Fruit fly (Drosophila melanogaster) whole organism, embryonic: Measurements from ENCODE around the gene NT1.
A peak's percentile ranks its signal among the peaks of the same experiment; 100 is the strongest.

Experiments used
- Adf1 ChIP-seq: fragments of 200-800 bp; sonication (Bioruptor generic); IDR thresholded peaks from 2 replicates; pipeline ENCODE4 v1.3.6; 2022; ENCODE audit warnings: missing biosample characterization, missing genetic modification characterization
- BtbVII ChIP-seq: fragments of 200-800 bp; sonication (Bioruptor generic); optimal IDR thresholded peaks from 3 replicates; lab custom pipeline; 2017; ENCODE audit warnings: missing biosample characterization, mild to moderate bottlenecking, missing genetic modification characterization
- CG10959 ChIP-seq: fragments of 200-800 bp; sonication (Bioruptor generic); IDR thresholded peaks from 2 replicates; pipeline ENCODE4 v1.3.6; 2022; ENCODE audit warnings: missing biosample characterization, missing genetic modification characterization
- CG12299 ChIP-seq: fragments of 200-800 bp; sonication (Bioruptor generic); optimal IDR thresholded peaks from 2 replicates; lab custom pipeline; 2018; ENCODE audit warnings: missing biosample characterization, mild to moderate bottlenecking, missing genetic modification characterization
- CG15011 ChIP-seq: fragments of 200-800 bp; sonication (Bioruptor generic); optimal IDR thresholded peaks from 3 replicates; lab custom pipeline; 2018; ENCODE audit warnings: missing biosample characterization, mild to moderate bottlenecking, missing genetic modification characterization
- CG2889 ChIP-seq: fragments of 200-800 bp; sonication (Bioruptor generic); IDR thresholded peaks from 3 replicates; pipeline ENCODE4 v1.3.6; 2022; ENCODE audit warnings: missing biosample characterization, missing genetic modification characterization
- CG30020 ChIP-seq: fragments of 200-800 bp; optimal IDR thresholded peaks from 2 replicates; lab custom pipeline; 2019; ENCODE audit warnings: missing biosample characterization, mild to moderate bottlenecking, missing genetic modification characterization, moderate library complexity
- CG31365 ChIP-seq: fragments of 200-800 bp; sonication (Bioruptor generic); optimal IDR thresholded peaks from 2 replicates; lab custom pipeline; 2018; ENCODE audit warnings: missing biosample characterization, mild to moderate bottlenecking, missing genetic modification characterization
- CG5953 ChIP-seq: fragments of 200-800 bp; sonication (Bioruptor generic); IDR thresholded peaks from 2 replicates; pipeline ENCODE4 v1.3.6; 2022; ENCODE audit warnings: missing biosample characterization, missing genetic modification characterization
- CG6272 ChIP-seq: fragments of 200-800 bp; sonication (Bioruptor generic); IDR thresholded peaks from 2 replicates; pipeline ENCODE4 v1.3.6; 2022; ENCODE audit warnings: missing biosample characterization, missing genetic modification characterization
- CG7271 ChIP-seq: fragments of 200-800 bp; sonication (Bioruptor generic); optimal IDR thresholded peaks from 2 replicates; lab custom pipeline; 2018; ENCODE audit warnings: missing biosample characterization, mild to moderate bottlenecking, missing genetic modification characterization, moderate library complexity
- CG8281 ChIP-seq: fragments of 200-800 bp; sonication (Bioruptor generic); optimal IDR thresholded peaks from 2 replicates; lab custom pipeline; 2018; ENCODE audit warnings: missing biosample characterization, mild to moderate bottlenecking, missing genetic modification characterization, moderate library complexity
- CG8765 ChIP-seq: fragments of 200-800 bp; sonication (Bioruptor generic); IDR thresholded peaks from 2 replicates; pipeline ENCODE4 v1.3.6; 2022; ENCODE audit warnings: missing biosample characterization, missing genetic modification characterization
- CG9932 ChIP-seq: fragments of 200-800 bp; sonication (Bioruptor generic); IDR thresholded peaks from 2 replicates; pipeline ENCODE4 v1.3.6; 2022; ENCODE audit warnings: missing biosample characterization, missing genetic modification characterization
- Chrac-16 ChIP-seq: fragments of 200-800 bp; sonication (Bioruptor generic); optimal IDR thresholded peaks from 3 replicates; lab custom pipeline; 2016; ENCODE audit warnings: missing biosample characterization, missing genetic modification characterization
- Doc3 ChIP-seq: fragments of 200-800 bp; sonication (Bioruptor generic); IDR thresholded peaks from 3 replicates; pipeline ENCODE4 v1.3.6; 2022; ENCODE audit warnings: missing biosample characterization, missing genetic modification characterization; ENCODE audit not compliant: partially characterized antibody
- Fer1 ChIP-seq: fragments of 200-800 bp; sonication (Bioruptor generic); optimal IDR thresholded peaks from 2 replicates; lab custom pipeline; 2017; ENCODE audit warnings: missing biosample characterization, mild to moderate bottlenecking, missing genetic modification characterization
- Fer3 ChIP-seq: fragments of 200-800 bp; sonication (Bioruptor generic); optimal IDR thresholded peaks from 2 replicates; lab custom pipeline; 2018; ENCODE audit warnings: missing biosample characterization, mild to moderate bottlenecking, missing genetic modification characterization, moderate library complexity
- Hey ChIP-seq: fragments of 200-800 bp; sonication (Bioruptor generic); optimal IDR thresholded peaks from 3 replicates; lab custom pipeline; 2018; ENCODE audit warnings: missing biosample characterization, mild to moderate bottlenecking, missing genetic modification characterization
- HmgD ChIP-seq: fragments of 200-800 bp; sonication (Bioruptor generic); optimal IDR thresholded peaks from 3 replicates; lab custom pipeline; 2016; ENCODE audit warnings: missing biosample characterization, missing genetic modification characterization
- Hmx ChIP-seq: fragments of 200-800 bp; sonication (Bioruptor generic); optimal IDR thresholded peaks from 2 replicates; lab custom pipeline; 2016; ENCODE audit warnings: missing biosample characterization, missing genetic modification characterization
- NC2α ChIP-seq: fragments of 200-800 bp; sonication (Bioruptor generic); optimal IDR thresholded peaks from 2 replicates; lab custom pipeline; 2016; ENCODE audit warnings: missing biosample characterization, missing genetic modification characterization
- NC2β ChIP-seq: fragments of 200-800 bp; sonication (Bioruptor generic); optimal IDR thresholded peaks from 2 replicates; lab custom pipeline; 2016; ENCODE audit warnings: missing biosample characterization, missing genetic modification characterization
- Neu2 ChIP-seq: fragments of 200-800 bp; sonication (Bioruptor generic); optimal IDR thresholded peaks from 3 replicates; lab custom pipeline; 2016; ENCODE audit warnings: missing biosample characterization, missing genetic modification characterization, borderline replicate concordance
- Optix ChIP-seq: fragments of 200-800 bp; sonication (Bioruptor generic); IDR thresholded peaks from 3 replicates; pipeline ENCODE4 v1.3.6; 2022; ENCODE audit warnings: missing biosample characterization, missing genetic modification characterization
- Sry-β ChIP-seq: fragments of 200-800 bp; sonication (Bioruptor generic); optimal IDR thresholded peaks from 2 replicates; lab custom pipeline; 2018; ENCODE audit warnings: missing biosample characterization, mild to moderate bottlenecking, missing genetic modification characterization, moderate library complexity
- Vsx1 ChIP-seq: fragments of 200-800 bp; sonication (Bioruptor generic); optimal IDR thresholded peaks from 2 replicates; lab custom pipeline; 2017; ENCODE audit warnings: missing biosample characterization, mild to moderate bottlenecking, missing genetic modification characterization, missing genetic modification reagents
- Xbp1 ChIP-seq: fragments of 200-800 bp; sonication (Bioruptor generic); optimal IDR thresholded peaks from 3 replicates; lab custom pipeline; 2016; ENCODE audit warnings: missing biosample characterization, mild to moderate bottlenecking, missing genetic modification characterization
- bowl ChIP-seq: fragments of 200-800 bp; sonication (Bioruptor generic); IDR thresholded peaks from 2 replicates; pipeline ENCODE4 v1.3.6; 2022; ENCODE audit warnings: missing biosample characterization, missing genetic modification characterization
- crc ChIP-seq: fragments of 200-800 bp; sonication (Bioruptor generic); optimal IDR thresholded peaks from 2 replicates; lab custom pipeline; 2016; ENCODE audit warnings: missing biosample characterization, missing genetic modification characterization
- croc ChIP-seq: fragments of 200-800 bp; sonication (Bioruptor generic); conservative IDR thresholded peaks from 3 replicates; pipeline ENCODE4 v1.3.6; 2022; ENCODE audit warnings: missing biosample characterization, missing genetic modification characterization
- da ChIP-seq: fragments of 200-800 bp; sonication (Bioruptor generic); optimal IDR thresholded peaks from 2 replicates; lab custom pipeline; 2016; ENCODE audit warnings: missing biosample characterization, missing genetic modification characterization
- dysf ChIP-seq: fragments of 200-800 bp; sonication (Bioruptor generic); IDR thresholded peaks from 3 replicates; pipeline ENCODE4 v1.3.6; 2022; ENCODE audit warnings: missing biosample characterization, missing genetic modification characterization
- ems ChIP-seq: fragments of 200-800 bp; sonication (Bioruptor generic); optimal IDR thresholded peaks from 3 replicates; lab custom pipeline; 2016; ENCODE audit warnings: missing biosample characterization, missing genetic modification characterization
- en ChIP-seq: fragments of 200-800 bp; sonication (Bioruptor generic); optimal IDR thresholded peaks from 2 replicates; lab custom pipeline; 2016; ENCODE audit warnings: missing biosample characterization, missing genetic modification characterization
- eve ChIP-seq, 2 experiments: fragments of >200 bp; optimal IDR thresholded peaks; 2 replicates each; lab custom pipeline; 2017; ENCODE audit warnings: missing biosample characterization in 2 of 2, missing genetic modification characterization in 2 of 2
- gro ChIP-seq: fragments of 200-800 bp; sonication (Bioruptor generic); optimal IDR thresholded peaks from 2 replicates; lab custom pipeline; 2016; ENCODE audit warnings: missing biosample characterization, missing genetic modification characterization
- hbn ChIP-seq: fragments of 200-800 bp; sonication (Bioruptor generic); IDR thresholded peaks from 2 replicates; pipeline ENCODE4 v1.3.6; 2022; ENCODE audit warnings: missing biosample characterization, missing genetic modification characterization; ENCODE audit not compliant: partially characterized antibody
- nerfin-1 ChIP-seq: fragments of 200-800 bp; sonication (Bioruptor generic); optimal IDR thresholded peaks from 3 replicates; lab custom pipeline; 2019; ENCODE audit warnings: missing biosample characterization, mild to moderate bottlenecking, missing genetic modification characterization, moderate library complexity
- repo ChIP-seq: fragments of 200-800 bp; sonication (Bioruptor generic); optimal IDR thresholded peaks from 2 replicates; lab custom pipeline; 2016; ENCODE audit warnings: missing biosample characterization, missing genetic modification characterization
- rib ChIP-seq: fragments of 200-800 bp; sonication (Bioruptor generic); IDR thresholded peaks from 2 replicates; pipeline ENCODE4 v1.3.6; 2022; ENCODE audit warnings: missing biosample characterization, missing genetic modification characterization
- sc ChIP-seq, 3 experiments: fragments of >200 bp in 2 of 3; fragments of 200-800 bp in 1 of 3; sonication (Bioruptor generic) in 1 of 3; optimal IDR thresholded peaks; 2 replicates in 2 of 3; 3 replicates in 1 of 3; lab custom pipeline; 2017; ENCODE audit warnings: mild to moderate bottlenecking in 1 of 3, missing biosample characterization in 1 of 3, missing genetic modification characterization in 1 of 3, missing genetic modification reagents in 1 of 3
- seq ChIP-seq: fragments of 200-800 bp; sonication (Bioruptor generic); IDR thresholded peaks from 2 replicates; pipeline ENCODE4 v1.3.6; 2022; ENCODE audit warnings: missing biosample characterization, missing genetic modification characterization
- shn ChIP-seq: fragments of 200-800 bp; sonication (Bioruptor generic); optimal IDR thresholded peaks from 3 replicates; lab custom pipeline; 2016; ENCODE audit warnings: missing biosample characterization, missing genetic modification characterization
- sisA ChIP-seq: fragments of 200-800 bp; sonication (Bioruptor generic); IDR thresholded peaks from 2 replicates; pipeline ENCODE4 v1.3.6; 2022; ENCODE audit warnings: missing biosample characterization, missing genetic modification characterization
- slou ChIP-seq: fragments of 200-800 bp; sonication (Bioruptor generic); optimal IDR thresholded peaks from 3 replicates; lab custom pipeline; 2016; ENCODE audit warnings: missing biosample characterization, missing genetic modification characterization
- unpg ChIP-seq: fragments of 200-800 bp; sonication (Bioruptor generic); optimal IDR thresholded peaks from 3 replicates; lab custom pipeline; 2018; ENCODE audit warnings: missing biosample characterization, mild to moderate bottlenecking, missing genetic modification characterization, moderate library complexity
- vfl ChIP-seq: fragments of 200-800 bp; sonication (Bioruptor generic); optimal IDR thresholded peaks from 2 replicates; lab custom pipeline; 2016; ENCODE audit warnings: missing biosample characterization, missing genetic modification characterization
- vvl ChIP-seq: fragments of 200-800 bp; sonication (Bioruptor generic); IDR thresholded peaks from 2 replicates; pipeline ENCODE4 v1.3.6; 2022; ENCODE audit warnings: missing biosample characterization, missing genetic modification characterization

The NT1 gene

dm6 chr3L:4541573-4542371, 33.5 kb upstream of the NT1 start, which contains the start of gene CG11357 (continued):
- TF ChIP-seq CG8765 (GFP tag; lab: Robert Waterston, UW) (peak; percentile 97), da (GFP tag; lab: Kevin White, UChicago) (no peak), eve (GFP tag; optimal IDR thresholded peaks at IDR 0.05; lab: Kevin White, UChicago) (peak in 1 of 2 experiments; percentile 91), Chrac-16 (GFP tag; lab: Kevin White, UChicago) (peak; percentile 97), CG8281 (tag; lab: Kevin White, UChicago) (peak; percentile 94), vvl (GFP tag; lab: Robert Waterston, UW) (peak; percentile 100), Vsx1 (peak; percentile 95), NC2β (GFP tag; lab: Kevin White, UChicago) (peak; percentile 64), dysf (peak; percentile 99), hbn (GFP tag; lab: Robert Waterston, UW) (peak; percentile 66), seq (peak; percentile 98), nerfin-1 (tag; lab: Kevin White, UChicago) (peak; percentile 98), BtbVII (GFP tag; lab: Kevin White, UChicago) (peak; percentile 98), CG9932 (GFP tag; lab: Robert Waterston, UW) (peak; percentile 99), CG30020 (tag; lab: Kevin White, UChicago) (peak; percentile 88), rib (GFP tag; lab: Robert Waterston, UW) (peak; percentile 99), Xbp1 (GFP tag; lab: Kevin White, UChicago) (peak; percentile 98), CG2889 (GFP tag; lab: Robert Waterston, UW) (peak; percentile 97), Fer3 (tag; lab: Kevin White, UChicago) (peak; percentile 99), Adf1 (GFP tag; lab: Robert Waterston, UW) (peak; percentile 87), CG5953 (GFP tag; lab: Robert Waterston, UW) (peak; percentile 96), bowl (GFP tag; lab: Robert Waterston, UW) (peak; percentile 97), Hey (peak; percentile 83), Doc3 (GFP tag; lab: Robert Waterston, UW) (peak; percentile 74), CG6272 (GFP tag; lab: Robert Waterston, UW) (peak; percentile 99), CG15011 (GFP tag; lab: Kevin White, UChicago) (peak; percentile 92), unpg (GFP tag; lab: Kevin White, UChicago) (peak; percentile 100), croc (GFP tag; lab: Robert Waterston, UW) (peak; percentile 98), sisA (GFP tag; lab: Robert Waterston, UW) (peak; percentile 98), Neu2 (GFP tag; lab: Kevin White, UChicago) (no peak), HmgD (no peak), repo (peak; percentile 73), Fer1 (GFP tag; lab: Kevin White, UChicago) (peak; percentile 99), Optix (GFP tag; lab: Robert Waterston, UW) (peak; percentile 88), sc (optimal IDR thresholded peaks at IDR 0.05; lab: Kevin White, UChicago) (no peak), sc (GFP tag; optimal IDR thresholded peaks at IDR 0.05; lab: Kevin White, UChicago) (peak; percentile 94), CG12299 (peak; percentile 99), en (GFP tag; lab: Kevin White, UChicago) (peak; percentile 47), CG7271 (tag; lab: Kevin White, UChicago) (peak; percentile 97), crc (GFP tag; lab: Kevin White, UChicago) (peak; percentile 76), ems (GFP tag; lab: Kevin White, UChicago) (peak; percentile 85), gro (GFP tag; lab: Kevin White, UChicago) (peak; percentile 84), CG31365 (tag; lab: Kevin White, UChicago) (peak; percentile 76), slou (GFP tag; lab: Kevin White, UChicago) (peak; percentile 92), shn (GFP tag; lab: Kevin White, UChicago) (peak; percentile 50), NC2α (GFP tag; lab: Kevin White, UChicago) (peak; percentile 64), Hmx (GFP tag; lab: Kevin White, UChicago) (peak; percentile 58), Sry-β (GFP tag; lab: Kevin White, UChicago) (peak; percentile 67), CG10959 (GFP tag; lab: Robert Waterston, UW) (peak; percentile 97), vfl (GFP tag; lab: Kevin White, UChicago) (peak; percentile 90)
